Worm (Caenorhabditis elegans): ENCODE results near the gene R11H6.5.

- TF ChIP-seq jun-1 (tag; optimal IDR thresholded peaks at IDR 0.05) (no peak), tra-1 (GFP tag; IDR thresholded peaks at IDR 0.05) (no peak), ceh-82 (tag; optimal IDR thresholded peaks at IDR 0.05) (no peak), snpc-4 (tag; optimal IDR thresholded peaks at IDR 0.05) (no peak), ama-1 (optimal IDR thresholded peaks at IDR 0.05) (no peak)
Measured at ce11 chrV:14609643-14610042, 2.4 kb downstream of the R11H6.5 start, which contains the start of gene R11H6.4.

All from whole organism, L4 larva.